Worm (Caenorhabditis elegans) whole organism, early embryonic: ENCODE results near the gene mig-13.

Experiments used
- F13C5.2 ChIP-seq: sonication (generic microtip); optimal IDR thresholded peaks from 2 replicates; lab custom pipeline; 2017; ENCODE audit warnings: mild to moderate bottlenecking, missing genetic modification characterization, inconsistent platforms, missing compliant biosample characterization
- aly-1 ChIP-seq: sonication (generic microtip); optimal IDR thresholded peaks from 2 replicates; lab custom pipeline; 2016; ENCODE audit warnings: missing genetic modification characterization, missing compliant biosample characterization
- ama-1 ChIP-seq: fragments of 150-350 bp; optimal IDR thresholded peaks from 2 replicates; lab custom pipeline; 2014
- ceh-13 ChIP-seq: fragments of 200-800 bp; sonication (Bioruptor generic); optimal IDR thresholded peaks from 2 replicates; lab custom pipeline; 2018; ENCODE audit warnings: mild to moderate bottlenecking, missing genetic modification characterization, missing compliant biosample characterization
- ceh-36 ChIP-seq: sonication (generic microtip); optimal IDR thresholded peaks from 2 replicates; lab custom pipeline; 2016; ENCODE audit warnings: missing genetic modification characterization, inconsistent platforms, missing compliant biosample characterization
- ets-7 ChIP-seq: sonication (generic microtip); optimal IDR thresholded peaks from 2 replicates; lab custom pipeline; 2016; ENCODE audit warnings: missing genotype, missing genetic modification characterization, missing compliant biosample characterization
- flt-1 ChIP-seq: fragments of 200-800 bp; sonication (Bioruptor generic); IDR thresholded peaks from 2 replicates; pipeline ENCODE4 v1.3.6; 2022; ENCODE audit warnings: missing genetic modification characterization, missing compliant biosample characterization
- hmbx-1 ChIP-seq: sonication (generic microtip); optimal IDR thresholded peaks from 2 replicates; lab custom pipeline; 2016; ENCODE audit warnings: mild to moderate bottlenecking, missing genetic modification characterization, missing compliant biosample characterization
- hmg-4 ChIP-seq: fragments of 200-800 bp; sonication (Bioruptor generic); optimal IDR thresholded peaks from 2 replicates; lab custom pipeline; 2018; ENCODE audit warnings: mild to moderate bottlenecking, missing genetic modification characterization, missing compliant biosample characterization
- hnd-1 ChIP-seq: sonication (generic microtip); optimal IDR thresholded peaks from 2 replicates; lab custom pipeline; 2016; ENCODE audit warnings: missing genetic modification characterization, missing compliant biosample characterization
- pes-1 ChIP-seq: fragments of 200-800 bp; sonication (Bioruptor generic); IDR thresholded peaks from 2 replicates; pipeline ENCODE4 v1.3.6; 2022; ENCODE audit warnings: missing genetic modification reagents, missing genetic modification characterization, missing compliant biosample characterization
- sea-1 ChIP-seq: fragments of 200-800 bp; sonication (Bioruptor generic); conservative IDR thresholded peaks from 2 replicates; pipeline ENCODE4 v1.3.6; 2022; ENCODE audit warnings: missing genetic modification characterization, missing compliant biosample characterization
- tbx-11 ChIP-seq: fragments of 200-800 bp; sonication (Bioruptor generic); IDR thresholded peaks from 2 replicates; pipeline ENCODE4 v1.3.6; 2022; ENCODE audit warnings: missing genetic modification characterization, missing compliant biosample characterization
- tbx-37 ChIP-seq: fragments of 200-800 bp; sonication (Bioruptor generic); conservative IDR thresholded peaks from 2 replicates; pipeline ENCODE4 v1.3.6; 2022; ENCODE audit warnings: missing genetic modification reagents, missing genetic modification characterization, missing compliant biosample characterization

DNA sequence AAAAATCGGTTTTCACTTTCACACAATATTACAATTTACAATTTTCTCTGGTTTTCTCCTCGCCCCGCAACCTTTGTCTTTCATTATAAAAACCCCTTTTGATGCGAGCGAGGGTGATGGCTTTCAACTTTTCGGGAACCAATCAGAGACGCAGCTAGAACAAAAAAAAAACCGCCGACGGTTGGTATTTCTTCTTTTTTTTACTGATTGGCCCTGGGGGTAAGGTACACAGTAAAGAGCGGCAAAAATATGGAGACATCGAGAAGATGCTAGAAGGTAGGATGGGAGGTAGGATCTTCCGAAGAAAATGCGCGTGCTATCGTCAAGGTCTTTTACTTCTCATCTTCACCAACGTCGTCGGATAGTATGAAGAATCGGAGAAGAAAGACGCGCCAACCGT, 8.8 kb upstream of the mig-13 start:
- TF ChIP-seq flt-1 (GFP tag; lab: Robert Waterston, UW) (no peak), ama-1 (lab: Kevin White, UChicago) (no peak), ceh-13 (GFP tag; lab: Kevin White, UChicago) (no peak), sea-1 (GFP tag; lab: Robert Waterston, UW) (no peak), ceh-36 (tag; lab: Kevin White, UChicago) (no peak), ets-7 (tag; lab: Kevin White, UChicago) (no peak), tbx-37 (GFP tag; lab: Robert Waterston, UW) (no peak), aly-1 (tag; lab: Kevin White, UChicago) (no peak), hmbx-1 (tag; lab: Kevin White, UChicago) (no peak), tbx-11 (GFP tag; lab: Robert Waterston, UW) (no peak), hmg-4 (GFP tag; lab: Kevin White, UChicago) (no peak), hnd-1 (tag; lab: Kevin White, UChicago) (no peak), F13C5.2 (tag; lab: Kevin White, UChicago) (no peak), pes-1 (GFP tag; lab: Robert Waterston, UW) (no peak)
